Worm (Caenorhabditis elegans) whole organism, early embryonic: ENCODE measurements around the gene C05C12.5.

Experiments used
- ama-1 ChIP-seq: fragments of 150-350 bp; optimal IDR thresholded peaks from 2 replicates; lab custom pipeline; 2014
- sea-1 ChIP-seq: fragments of 200-800 bp; sonication (Bioruptor generic); conservative IDR thresholded peaks from 2 replicates; pipeline ENCODE4 v1.3.6; 2022; ENCODE audit warnings: missing genetic modification characterization, missing compliant biosample characterization

- TF ChIP-seq sea-1 (GFP tag; lab: Robert Waterston, UW) (no peak), ama-1 (lab: Kevin White, UChicago) (no peak)
Observed at ce11 chrIV:11259485-11259972, 1.5 kb downstream of the C05C12.5 start, which contains the start of gene gtl-1.
